Fruit fly (Drosophila melanogaster) whole organism: ENCODE results near the gene CG14543.

Experiments
- CG8478 ChIP-seq: fragments of >200 bp; optimal IDR thresholded peaks from 2 replicates; lab custom pipeline; 2018; ENCODE audit warnings: inconsistent platforms
- Dll ChIP-seq: fragments of >200 bp; optimal IDR thresholded peaks from 2 replicates; lab custom pipeline; 2017
- EcR ChIP-seq, 2 experiments: fragments of >200 bp; optimal IDR thresholded peaks; 2 replicates each; lab custom pipeline; 2017; ENCODE audit warnings: missing biosample characterization in 2 of 2, missing genetic modification characterization in 2 of 2, missing genetic modification reagents in 2 of 2
- pan ChIP-seq: fragments of >200 bp; optimal IDR thresholded peaks from 2 replicates; lab custom pipeline; 2017
- psq ChIP-seq: fragments of >200 bp; optimal IDR thresholded peaks from 2 replicates; lab custom pipeline; 2017
- usp ChIP-seq: fragments of >200 bp; optimal IDR thresholded peaks from 2 replicates; lab custom pipeline; 2017; ENCODE audit warnings: missing biosample characterization, missing genetic modification characterization, mixed read lengths

DNA sequence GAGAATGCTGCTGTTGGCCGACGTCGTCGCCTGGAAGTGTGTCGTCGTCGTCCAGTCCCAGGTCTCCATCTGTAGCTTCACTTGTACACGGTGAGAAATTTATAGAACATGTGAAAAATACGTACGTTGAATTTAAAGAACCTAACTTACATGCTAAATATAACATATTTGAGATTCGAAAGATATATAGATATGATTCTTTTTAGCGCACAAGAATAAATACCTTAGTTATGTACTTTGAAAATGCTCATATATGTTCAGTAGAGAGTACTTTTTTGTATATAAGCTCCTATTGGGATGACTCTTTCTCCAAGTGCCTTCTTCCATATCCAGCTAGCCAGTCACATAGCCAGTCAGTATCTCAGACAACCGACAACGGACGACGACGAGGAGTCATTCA is 18.8 kb downstream of the CG14543 start:
- no peak for TF ChIP-seq Dll (lab: Kevin White, UChicago)
- no peak for TF ChIP-seq pan (lab: Kevin White, UChicago)
- no peak for TF ChIP-seq psq (lab: Kevin White, UChicago)
- no peak for TF ChIP-seq EcR (GFP tag; optimal IDR thresholded peaks at IDR 0.05; lab: Kevin White, UChicago)
- no peak for TF ChIP-seq CG8478 (lab: Kevin White, UChicago)
- no peak for TF ChIP-seq usp (GFP tag; lab: Kevin White, UChicago)
